Fruit fly (Drosophila melanogaster): Measurements from ENCODE around the gene eIF3e.

eIF3e gene

dm6 chr3L:16765647-16766628 lies 20.8 kb downstream of the eIF3e start, which contains the start of gene Nrt (continued):
- TF ChIP-seq Ravus (GFP tag; IDR thresholded peaks at IDR 0.05), result no peak
- no peak for TF ChIP-seq CG2889 (GFP tag; IDR thresholded peaks at IDR 0.05)
- no peak for TF ChIP-seq MTF-1 (GFP tag; optimal IDR thresholded peaks at IDR 0.05; ENCODE audit: borderline replicate concordance)
- no peak for TF ChIP-seq unc-4 (GFP tag; IDR thresholded peaks at IDR 0.05; ENCODE audit: partially characterized antibody)
- peak; percentile 56 for TF ChIP-seq Vsx1 (GFP tag; optimal IDR thresholded peaks at IDR 0.05)
- no peak for TF ChIP-seq en (GFP tag; optimal IDR thresholded peaks at IDR 0.05)
- TF ChIP-seq ab (GFP tag; optimal IDR thresholded peaks at IDR 0.05), result no peak
- peak; percentile 49; the same call in 1 of the 2 replicates for TF ChIP-seq CG32772 (GFP tag; IDR thresholded peaks at IDR 0.05)
- no peak for TF ChIP-seq CG11093 (GFP tag; IDR thresholded peaks at IDR 0.05)
- peak; percentile 65 for TF ChIP-seq pros (GFP tag; optimal IDR thresholded peaks at IDR 0.05)
- TF ChIP-seq CG6854 (GFP tag; optimal IDR thresholded peaks at IDR 0.05), result no peak
- TF ChIP-seq Adf1 (GFP tag; IDR thresholded peaks at IDR 0.05), result no peak
- TF ChIP-seq da (GFP tag; optimal IDR thresholded peaks at IDR 0.05), result no peak
- TF ChIP-seq CG3726 (GFP tag; IDR thresholded peaks at IDR 0.05), result 0 out of 3 replicates have a peak, but pooled peaks have one; percentile 9
- no peak for TF ChIP-seq CG9437 (GFP tag; optimal IDR thresholded peaks at IDR 0.05)
- TF ChIP-seq CG7928 (GFP tag; optimal IDR thresholded peaks at IDR 0.05), result peak; percentile 1
- peak; percentile 77 for TF ChIP-seq grau (tag; optimal IDR thresholded peaks at IDR 0.05)
- peak; percentile 59 for TF ChIP-seq twi (tag; optimal IDR thresholded peaks at IDR 0.05)
- TF ChIP-seq CG7271 (tag; optimal IDR thresholded peaks at IDR 0.05), result no peak
- no peak; the same call in 1 of the 2 replicates for TF ChIP-seq CG5953 (GFP tag; IDR thresholded peaks at IDR 0.05)
- TF ChIP-seq GATAe (GFP tag; conservative IDR thresholded peaks at IDR 0.05), result no peak
- peak; percentile 60; the same call in 1 of the 2 replicates for TF ChIP-seq HLH3B (GFP tag; IDR thresholded peaks at IDR 0.05)
- peak; percentile 57 for TF ChIP-seq phol (tag; optimal IDR thresholded peaks at IDR 0.05)
- TF ChIP-seq CG8924 (tag; optimal IDR thresholded peaks at IDR 0.05), result peak; percentile 82
- peak; percentile 25 for TF ChIP-seq CG7987 (GFP tag; optimal IDR thresholded peaks at IDR 0.05)
- TF ChIP-seq Camta (GFP tag; optimal IDR thresholded peaks at IDR 0.05), result no peak
- TF ChIP-seq Hey (tag; optimal IDR thresholded peaks at IDR 0.05), result no peak
- TF ChIP-seq D19B (GFP tag; optimal IDR thresholded peaks at IDR 0.05), result peak; percentile 17
- peak; percentile 73 for TF ChIP-seq CG11504 (tag; optimal IDR thresholded peaks at IDR 0.05)
- TF ChIP-seq zfh1 (GFP tag; IDR thresholded peaks at IDR 0.05), result peak; percentile 39; the same call in 1 of the 3 replicates
- TF ChIP-seq onecut (GFP tag; IDR thresholded peaks at IDR 0.05), result peak; percentile 33; the same call in 1 of the 2 replicates
- no peak for TF ChIP-seq CG6654 (GFP tag; optimal IDR thresholded peaks at IDR 0.05)
- no peak for TF ChIP-seq CG17612 (GFP tag; IDR thresholded peaks at IDR 0.05)
- peak; percentile 53 for TF ChIP-seq B-H2 (GFP tag; optimal IDR thresholded peaks at IDR 0.05)
- peak; percentile 31 for TF ChIP-seq lilli (GFP tag; optimal IDR thresholded peaks at IDR 0.05)
- peak; percentile 1 for TF ChIP-seq CG3163 (GFP tag; optimal IDR thresholded peaks at IDR 0.05)
- TF ChIP-seq NK7.1 (GFP tag; optimal IDR thresholded peaks at IDR 0.05), result peak; percentile 7
- TF ChIP-seq ham (GFP tag; IDR thresholded peaks at IDR 0.05), result no peak
- peak; percentile 85 for TF ChIP-seq CG31441 (GFP tag; IDR thresholded peaks at IDR 0.05)
- peak; percentile 7 for TF ChIP-seq CG15514 (GFP tag; optimal IDR thresholded peaks at IDR 0.05)
- TF ChIP-seq ase (GFP tag; IDR thresholded peaks at IDR 0.05), result peak; percentile 22; the same call in 1 of the 3 replicates
- peak; percentile 11 for TF ChIP-seq tup (GFP tag; optimal IDR thresholded peaks at IDR 0.05)
- TF ChIP-seq CG11456 (GFP tag; IDR thresholded peaks at IDR 0.05), result no peak
- TF ChIP-seq unpg (GFP tag; optimal IDR thresholded peaks at IDR 0.05), result peak; percentile 81
- peak; percentile 4 for TF ChIP-seq corto (GFP tag; optimal IDR thresholded peaks at IDR 0.05)
- peak; percentile 41 for TF ChIP-seq CG10209 (GFP tag; optimal IDR thresholded peaks at IDR 0.05)
- TF ChIP-seq YL-1 (GFP tag; optimal IDR thresholded peaks at IDR 0.05), result peak; percentile 42
- peak; percentile 44; the same call in 1 of the 3 replicates for TF ChIP-seq tgo (GFP tag; IDR thresholded peaks at IDR 0.05)
